Fruit fly (Drosophila melanogaster): ENCODE measurements around the gene Prosalpha2.
A peak's percentile ranks its signal among the peaks of the same experiment; 100 is the strongest.

Prosalpha2 gene

DNA sequence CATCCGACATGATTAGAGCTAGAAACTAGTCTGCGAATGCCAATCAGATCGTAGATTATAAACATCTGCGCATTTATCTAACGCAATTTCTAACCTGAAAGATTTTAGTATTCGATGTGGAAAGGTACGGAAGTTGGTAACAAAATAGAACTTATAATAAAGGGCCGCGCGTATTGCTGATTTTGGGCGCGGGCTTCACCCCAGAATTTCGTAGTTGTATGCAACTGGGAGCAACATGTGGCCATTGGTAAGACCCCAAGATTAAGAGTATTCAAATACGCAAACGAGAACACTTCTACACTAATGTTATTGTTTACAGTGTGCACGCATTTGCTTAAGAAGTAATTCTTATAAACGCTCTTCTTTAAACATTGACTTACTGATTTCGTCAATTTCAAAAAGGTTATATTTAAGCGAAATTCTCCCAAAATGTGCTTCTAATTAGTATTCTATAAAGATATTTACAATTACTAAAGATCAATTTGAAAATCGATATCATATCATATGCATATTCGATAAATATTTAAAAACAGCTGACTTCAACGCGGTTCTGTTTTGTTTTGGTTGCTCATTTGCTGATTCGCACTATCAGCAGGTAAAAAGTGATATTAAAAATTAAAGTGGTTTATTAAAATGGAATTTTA, 28.9 kb downstream of the Prosalpha2 start, which contains the start of the genes CG5961 and Polr3C:
CG5961 (minus strand) TSS at position 416 of the 644 bp plus-strand sequence.
Polr3C (plus strand) TSS at position 536 of the 644 bp plus-strand sequence.
- TF ChIP-seq CG5245 (GFP tag; optimal IDR thresholded peaks at IDR 0.05): no peak
- no peak for TF ChIP-seq Ravus (GFP tag; IDR thresholded peaks at IDR 0.05)
- TF ChIP-seq dpn (GFP tag; optimal IDR thresholded peaks at IDR 0.05): no peak
- peak; percentile 75 for TF ChIP-seq E2f2 (GFP tag; IDR thresholded peaks at IDR 0.05)
- TF ChIP-seq CG9797 (GFP tag; optimal IDR thresholded peaks at IDR 0.05): peak; percentile 62
- no peak for TF ChIP-seq CG13296 (GFP tag; optimal IDR thresholded peaks at IDR 0.05)
- no peak for TF ChIP-seq CG17361 (GFP tag; IDR thresholded peaks at IDR 0.05)
- TF ChIP-seq mld (GFP tag; IDR thresholded peaks at IDR 0.05; ENCODE audit: partially characterized antibody): no peak
- no peak for TF ChIP-seq jing (GFP tag; optimal IDR thresholded peaks at IDR 0.05)
- TF ChIP-seq Mrtf (GFP tag; IDR thresholded peaks at IDR 0.05): no peak
- TF ChIP-seq CG3838 (GFP tag; optimal IDR thresholded peaks at IDR 0.05): no peak
- no peak for TF ChIP-seq ewg (GFP tag; optimal IDR thresholded peaks at IDR 0.05)
- no peak for TF ChIP-seq Hmr (GFP tag; optimal IDR thresholded peaks at IDR 0.05)
- no peak for TF ChIP-seq CkIIα-i1 (GFP tag; IDR thresholded peaks at IDR 0.05)
- no peak for TF ChIP-seq maf-S (GFP tag; optimal IDR thresholded peaks at IDR 0.05)
- TF ChIP-seq lmd (GFP tag; IDR thresholded peaks at IDR 0.05): no peak
- no peak for TF ChIP-seq ash1 (GFP tag; optimal IDR thresholded peaks at IDR 0.05)
- TF ChIP-seq CG9727 (GFP tag; optimal IDR thresholded peaks at IDR 0.05): no peak
- TF ChIP-seq gsb (GFP tag; IDR thresholded peaks at IDR 0.05): no peak
- TF ChIP-seq CG15601 (tag; optimal IDR thresholded peaks at IDR 0.05): peak; percentile 61
- TF ChIP-seq CG4707 (GFP tag; optimal IDR thresholded peaks at IDR 0.05): no peak
- no peak for TF ChIP-seq gt (GFP tag; IDR thresholded peaks at IDR 0.05)
- TF ChIP-seq CG8944 (GFP tag; optimal IDR thresholded peaks at IDR 0.05): no peak
- no peak for TF ChIP-seq pfk (GFP tag; optimal IDR thresholded peaks at IDR 0.05)
- TF ChIP-seq CG2875 (GFP tag; optimal IDR thresholded peaks at IDR 0.05): no peak
- TF ChIP-seq sc (optimal IDR thresholded peaks at IDR 0.05): no peak
- no peak for TF ChIP-seq sc (GFP tag; optimal IDR thresholded peaks at IDR 0.05)
- TF ChIP-seq CG10959 (GFP tag; IDR thresholded peaks at IDR 0.05): no peak
- TF ChIP-seq abd-A (tag; optimal IDR thresholded peaks at IDR 0.05): no peak
- TF ChIP-seq da (GFP tag; optimal IDR thresholded peaks at IDR 0.05): no peak
- TF ChIP-seq inv (GFP tag; IDR thresholded peaks at IDR 0.05; ENCODE audit: partially characterized antibody): no peak
- TF ChIP-seq gfzf (GFP tag; optimal IDR thresholded peaks at IDR 0.05): peak; percentile 71
- no peak for TF ChIP-seq CG10147 (GFP tag; optimal IDR thresholded peaks at IDR 0.05)
- TF ChIP-seq CG4282 (GFP tag; optimal IDR thresholded peaks at IDR 0.05): no peak
- no peak for TF ChIP-seq Lpt (GFP tag; optimal IDR thresholded peaks at IDR 0.05)
- TF ChIP-seq wek (GFP tag; optimal IDR thresholded peaks at IDR 0.05): no peak
- no peak for TF ChIP-seq cato (GFP tag; optimal IDR thresholded peaks at IDR 0.05; ENCODE audit: borderline replicate concordance)
- TF ChIP-seq vnd (GFP tag; IDR thresholded peaks at IDR 0.05; ENCODE audit: partially characterized antibody): no peak
- no peak for TF ChIP-seq CG15011 (GFP tag; optimal IDR thresholded peaks at IDR 0.05)
- no peak for TF ChIP-seq Hr78 (GFP tag; optimal IDR thresholded peaks at IDR 0.05)
- TF ChIP-seq Hey (tag; optimal IDR thresholded peaks at IDR 0.05): no peak
- TF ChIP-seq Hmx (GFP tag; optimal IDR thresholded peaks at IDR 0.05): no peak
- TF ChIP-seq Lim3 (GFP tag; IDR thresholded peaks at IDR 0.05): no peak
- no peak for TF ChIP-seq CG14965 (GFP tag; optimal IDR thresholded peaks at IDR 0.05; ENCODE audit: borderline replicate concordance)
- no peak for TF ChIP-seq tio (GFP tag; optimal IDR thresholded peaks at IDR 0.05)
- TF ChIP-seq Atf3 (GFP tag; optimal IDR thresholded peaks at IDR 0.05): no peak
- TF ChIP-seq ken (GFP tag; IDR thresholded peaks at IDR 0.05): no peak
- peak; percentile 6 for TF ChIP-seq sug (tag; optimal IDR thresholded peaks at IDR 0.05)
- 0 out of 2 replicates have a peak, but pooled peaks have one; percentile 31 for TF ChIP-seq bbx (GFP tag; IDR thresholded peaks at IDR 0.05; ENCODE audit: partially characterized antibody)
- TF ChIP-seq en (GFP tag; optimal IDR thresholded peaks at IDR 0.05): no peak

All from whole organism, embryonic.